Fruit fly (Drosophila melanogaster): ENCODE results near the gene Spindly.

Gene Spindly

DNA sequence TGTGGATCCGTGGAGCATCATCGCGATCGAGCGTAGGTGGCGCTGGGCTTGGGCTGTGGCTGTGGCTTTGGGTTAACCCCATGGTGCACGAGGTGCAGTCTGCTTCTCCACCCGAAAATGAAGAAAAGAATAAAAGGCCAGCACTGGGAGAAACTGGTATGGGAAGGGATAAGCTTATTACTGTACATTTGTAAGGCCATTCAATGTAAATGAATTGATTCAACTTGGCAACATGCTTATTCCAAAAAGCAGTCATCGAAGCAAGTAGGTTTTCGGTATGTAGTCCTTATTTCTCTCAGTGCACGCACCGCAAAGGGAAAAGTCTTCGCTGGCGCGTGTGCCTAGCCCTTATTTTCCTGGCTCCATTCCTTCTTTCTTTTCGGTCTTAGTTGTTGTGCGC lies 36.4 kb upstream of the Spindly start (continued):
- TF ChIP-seq crp (GFP tag; optimal IDR thresholded peaks at IDR 0.05) (no peak), lab (GFP tag; optimal IDR thresholded peaks at IDR 0.05) (no peak), H2.0 (GFP tag; IDR thresholded peaks at IDR 0.05) (no peak), Max (GFP tag; optimal IDR thresholded peaks at IDR 0.05) (peak; percentile 15), sc (optimal IDR thresholded peaks at IDR 0.05) (no peak), sc (GFP tag; optimal IDR thresholded peaks at IDR 0.05) (peak; percentile 43), CG3847 (GFP tag; IDR thresholded peaks at IDR 0.05) (no peak), CG4730 (GFP tag; IDR thresholded peaks at IDR 0.05) (no peak), Elba2 (GFP tag; optimal IDR thresholded peaks at IDR 0.05) (no peak), fd64A (GFP tag; optimal IDR thresholded peaks at IDR 0.05) (no peak), CG33557 (GFP tag; optimal IDR thresholded peaks at IDR 0.05) (peak; percentile 63), Mrtf (GFP tag; IDR thresholded peaks at IDR 0.05) (0 out of 3 replicates have a peak, but pooled peaks have one; percentile 19), BEAF-32 (GFP tag; optimal IDR thresholded peaks at IDR 0.05) (no peak), CG7372 (GFP tag; IDR thresholded peaks at IDR 0.05) (no peak), scrt (GFP tag; optimal IDR thresholded peaks at IDR 0.05) (no peak), Poxn (GFP tag; IDR thresholded peaks at IDR 0.05) (no peak), CG13424 (tag; optimal IDR thresholded peaks at IDR 0.05) (peak; percentile 14), CG5245 (GFP tag; optimal IDR thresholded peaks at IDR 0.05) (peak; percentile 34), en (GFP tag; optimal IDR thresholded peaks at IDR 0.05) (no peak), nau (GFP tag; optimal IDR thresholded peaks at IDR 0.05) (no peak), da (GFP tag; optimal IDR thresholded peaks at IDR 0.05) (no peak), ttk (GFP tag; IDR thresholded peaks at IDR 0.05) (0 out of 2 replicates have a peak, but pooled peaks have one; percentile 28), p53 (GFP tag; optimal IDR thresholded peaks at IDR 0.05) (no peak), lilli (GFP tag; optimal IDR thresholded peaks at IDR 0.05) (no peak), CG4707 (GFP tag; optimal IDR thresholded peaks at IDR 0.05) (no peak), nerfin-1 (tag; optimal IDR thresholded peaks at IDR 0.05) (peak; percentile 10), Sox100B (GFP tag; optimal IDR thresholded peaks at IDR 0.05) (no peak), Hr3 (GFP tag; optimal IDR thresholded peaks at IDR 0.05) (peak; percentile 5), CG9609 (GFP tag; optimal IDR thresholded peaks at IDR 0.05) (peak; percentile 3), CG12769 (tag; optimal IDR thresholded peaks at IDR 0.05) (no peak), ac (GFP tag; optimal IDR thresholded peaks at IDR 0.05) (no peak), gsb (GFP tag; IDR thresholded peaks at IDR 0.05) (no peak), vnd (GFP tag; IDR thresholded peaks at IDR 0.05; ENCODE audit: partially characterized antibody) (no peak), CG10565 (GFP tag; optimal IDR thresholded peaks at IDR 0.05) (no peak), CG9817 (tag; optimal IDR thresholded peaks at IDR 0.05) (no peak), CG43689 (GFP tag; IDR thresholded peaks at IDR 0.05) (no peak), Lim3 (GFP tag; IDR thresholded peaks at IDR 0.05) (no peak), CG31388 (GFP tag; optimal IDR thresholded peaks at IDR 0.05) (no peak), Hr39 (optimal IDR thresholded peaks at IDR 0.05) (no peak), CG9797 (GFP tag; optimal IDR thresholded peaks at IDR 0.05) (no peak), CG4424 (GFP tag; optimal IDR thresholded peaks at IDR 0.05) (peak; percentile 54), E2f1 (GFP tag; IDR thresholded peaks at IDR 0.05) (no peak), Fer2 (tag; optimal IDR thresholded peaks at IDR 0.05) (no peak), so (GFP tag; IDR thresholded peaks at IDR 0.05) (no peak), HLH4C (GFP tag; IDR thresholded peaks at IDR 0.05; ENCODE audit: partially characterized antibody) (no peak), Sry-δ (GFP tag; optimal IDR thresholded peaks at IDR 0.05) (no peak), CG31365 (tag; optimal IDR thresholded peaks at IDR 0.05) (no peak), HLHmδ (GFP tag; optimal IDR thresholded peaks at IDR 0.05) (no peak), chinmo (GFP tag; IDR thresholded peaks at IDR 0.05; ENCODE audit: partially characterized antibody) (no peak), Ets65A (GFP tag) (peak; percentile 67), CG31224 (GFP tag; IDR thresholded peaks at IDR 0.05) (no peak), Antp (GFP tag; optimal IDR thresholded peaks at IDR 0.05) (peak; percentile 44)

All from whole organism, embryonic.